Fruit fly (Drosophila melanogaster) whole organism, larva: ENCODE measurements around the gene CG18262.
A peak's percentile ranks its signal among the peaks of the same experiment; 100 is the strongest.

Experiments used
- noc ChIP-seq: fragments of 200-800 bp; sonication (Bioruptor generic); optimal IDR thresholded peaks from 3 replicates; lab custom pipeline; 2019; ENCODE audit warnings: missing biosample characterization, mild to moderate bottlenecking, missing genetic modification characterization, moderate library complexity

CG18262 gene

dm6 chrX:8196157-8196526 lies 43.4 kb downstream of the CG18262 start:
- TF ChIP-seq noc (tag; lab: Kevin White, UChicago), result no peak

dm6 chrX:8196598-8197228 lies 44.0 kb downstream of the CG18262 start:
- TF ChIP-seq noc (tag; lab: Kevin White, UChicago), result no peak

- peak; percentile 57 for TF ChIP-seq noc (tag; lab: Kevin White, UChicago)
Measured at dm6 chrX:8198935-8199580, 46.3 kb downstream of the CG18262 start.

dm6 chrX:8202724-8203362 lies 50.1 kb downstream of the CG18262 start:
- peak; percentile 13 for TF ChIP-seq noc (tag; lab: Kevin White, UChicago)
